Worm (Caenorhabditis elegans) whole organism, young adult: ENCODE results near the gene sec-16A.1.

Experiments
- C06A6.2 ChIP-seq: fragments of 200-800 bp; sonication (Bioruptor generic); conservative IDR thresholded peaks from 2 replicates; pipeline ENCODE4 v1.3.6; 2022; ENCODE audit warnings: missing genetic modification characterization, missing compliant biosample characterization
- F10E7.11 ChIP-seq: sonication (generic microtip); optimal IDR thresholded peaks from 2 replicates; lab custom pipeline; 2017; ENCODE audit warnings: mild to moderate bottlenecking, missing genetic modification characterization, moderate library complexity, missing compliant biosample characterization
- F33H1.4 ChIP-seq: fragments of 200-800 bp; sonication (Bioruptor generic); IDR thresholded peaks from 2 replicates; pipeline ENCODE4 v1.3.6; 2022; ENCODE audit warnings: missing genetic modification reagents, missing genetic modification characterization, missing compliant biosample characterization
- F55B11.4 ChIP-seq: sonication (generic microtip); optimal IDR thresholded peaks from 2 replicates; lab custom pipeline; 2016; ENCODE audit warnings: missing compliant biosample characterization, missing genetic modification characterization, borderline replicate concordance; ENCODE audit not compliant: insufficient read depth
- F57A8.1 ChIP-seq: fragments of 200-800 bp; sonication (Bioruptor generic); optimal IDR thresholded peaks from 2 replicates; lab custom pipeline; 2018; ENCODE audit warnings: mild to moderate bottlenecking, missing genetic modification characterization, moderate library complexity, missing compliant biosample characterization
- Y67H2A.10 ChIP-seq: fragments of 200-800 bp; sonication (Bioruptor generic); conservative IDR thresholded peaks from 2 replicates; pipeline ENCODE4 v1.3.6; 2022; ENCODE audit warnings: missing genetic modification reagents, missing genetic modification characterization, missing compliant biosample characterization
- Y79H2A.3 ChIP-seq: fragments of 200-800 bp; sonication (Bioruptor generic); conservative IDR thresholded peaks from 2 replicates; pipeline ENCODE4 v1.3.6; 2022; ENCODE audit warnings: missing genetic modification reagents, missing genetic modification characterization, missing compliant biosample characterization
- atf-7 ChIP-seq: sonication (generic microtip); optimal IDR thresholded peaks from 2 replicates; lab custom pipeline; 2017; ENCODE audit warnings: mild to moderate bottlenecking, missing genetic modification characterization, missing compliant biosample characterization
- athp-1 ChIP-seq: sonication (generic microtip); optimal IDR thresholded peaks from 2 replicates; lab custom pipeline; 2017; ENCODE audit warnings: mild to moderate bottlenecking, missing genetic modification characterization, missing compliant biosample characterization
- bed-2 ChIP-seq: fragments of 200-800 bp; sonication (Bioruptor generic); IDR thresholded peaks from 2 replicates; pipeline ENCODE4 v1.3.6; 2022; ENCODE audit warnings: missing genetic modification reagents, missing genetic modification characterization, missing compliant biosample characterization
- ccch-3 ChIP-seq: fragments of 200-800 bp; sonication (Bioruptor generic); optimal IDR thresholded peaks from 2 replicates; lab custom pipeline; 2018; ENCODE audit warnings: mild to moderate bottlenecking, missing genetic modification characterization, missing compliant biosample characterization
- ceh-27 ChIP-seq: fragments of 200-800 bp; sonication (Bioruptor generic); optimal IDR thresholded peaks from 2 replicates; lab custom pipeline; 2018; ENCODE audit warnings: mild to moderate bottlenecking, missing genetic modification characterization, moderate library complexity, missing compliant biosample characterization
- efl-1 ChIP-seq: fragments of 150-350 bp; optimal IDR thresholded peaks from 2 replicates; lab custom pipeline; 2014; ENCODE audit warnings: missing biosample characterization, missing genetic modification reagents, missing genetic modification characterization
- gei-17 ChIP-seq: fragments of 200-800 bp; sonication (Bioruptor generic); optimal IDR thresholded peaks from 2 replicates; lab custom pipeline; 2018; ENCODE audit warnings: mild to moderate bottlenecking, missing genetic modification characterization, missing compliant biosample characterization
- hsf-1 ChIP-seq: fragments of 200-800 bp; sonication (Bioruptor generic); IDR thresholded peaks from 2 replicates; pipeline ENCODE4 v1.3.6; 2022; ENCODE audit warnings: missing genetic modification reagents, missing genetic modification characterization, missing compliant biosample characterization
- let-607 ChIP-seq, 2 experiments: fragments of 200-800 bp in 1 of 2; sonication (Bioruptor generic) in 1 of 2; sonication (generic microtip) in 1 of 2; optimal IDR thresholded peaks; 2 replicates each; lab custom pipeline; 2016 to 2018; ENCODE audit warnings: mild to moderate bottlenecking in 2 of 2, missing compliant biosample characterization in 2 of 2, missing genetic modification characterization in 2 of 2, moderate library complexity in 2 of 2, missing genotype in 1 of 2
- lin-26 ChIP-seq: fragments of 200-800 bp; sonication (Bioruptor generic); IDR thresholded peaks from 2 replicates; pipeline ENCODE4 v1.3.6; 2022; ENCODE audit warnings: missing genetic modification reagents, missing genetic modification characterization, missing compliant biosample characterization
- lin-40 ChIP-seq: sonication (generic microtip); optimal IDR thresholded peaks from 2 replicates; lab custom pipeline; 2016; ENCODE audit warnings: missing genetic modification characterization, mild to moderate bottlenecking, missing compliant biosample characterization, missing genotype, missing genetic modification reagents
- lsl-1 ChIP-seq: fragments of 200-800 bp; sonication (Bioruptor generic); optimal IDR thresholded peaks from 2 replicates; lab custom pipeline; 2018; ENCODE audit warnings: mild to moderate bottlenecking, missing genetic modification characterization, moderate library complexity, missing compliant biosample characterization
- madf-6 ChIP-seq: fragments of 200-800 bp; sonication (Bioruptor generic); IDR thresholded peaks from 2 replicates; pipeline ENCODE4 v1.3.6; 2022; ENCODE audit warnings: missing genetic modification reagents, missing genetic modification characterization, missing compliant biosample characterization
- mcd-1 ChIP-seq: fragments of 200-800 bp; sonication (Bioruptor generic); IDR thresholded peaks from 2 replicates; pipeline ENCODE4 v1.3.6; 2022; ENCODE audit warnings: missing genetic modification reagents, missing genetic modification characterization, missing compliant biosample characterization
- mel-28 ChIP-seq: sonication (generic microtip); optimal IDR thresholded peaks from 2 replicates; lab custom pipeline; 2016; ENCODE audit warnings: borderline replicate concordance, mild to moderate bottlenecking, missing genetic modification characterization, missing compliant biosample characterization
- nhr-80 ChIP-seq: sonication (generic microtip); optimal IDR thresholded peaks from 2 replicates; lab custom pipeline; 2016; ENCODE audit warnings: missing genetic modification characterization, missing compliant biosample characterization
- nhr-90 ChIP-seq: sonication (generic microtip); optimal IDR thresholded peaks from 2 replicates; lab custom pipeline; 2016; ENCODE audit warnings: missing genotype, mild to moderate bottlenecking, missing genetic modification characterization, missing compliant biosample characterization
- repo-1 ChIP-seq: sonication (generic microtip); optimal IDR thresholded peaks from 2 replicates; lab custom pipeline; 2017; ENCODE audit warnings: mild to moderate bottlenecking, missing genetic modification characterization, missing compliant biosample characterization
- rpc-1 ChIP-seq, 2 experiments: fragments of 150-350 bp in 1 of 2; sonication (generic microtip) in 1 of 2; optimal IDR thresholded peaks; 2 replicates each; lab custom pipeline; 2014 to 2018; ENCODE audit warnings: missing biosample characterization in 1 of 2, missing genetic modification characterization in 1 of 2, missing genetic modification reagents in 1 of 2, missing genotype in 1 of 2
- sea-2 ChIP-seq: fragments of 200-800 bp; sonication (Bioruptor generic); IDR thresholded peaks from 2 replicates; pipeline ENCODE4 v1.3.6; 2022; ENCODE audit warnings: missing genetic modification characterization, missing compliant biosample characterization
- snpc-1.1 ChIP-seq: sonication (generic microtip); optimal IDR thresholded peaks from 2 replicates; lab custom pipeline; 2017; ENCODE audit warnings: missing genetic modification characterization, mild to moderate bottlenecking, missing compliant biosample characterization, antibody characterized with exemption, moderate library complexity, missing genotype, missing genetic modification reagents; ENCODE audit not compliant: insufficient read depth
- somi-1 ChIP-seq: fragments of 200-800 bp; sonication (Bioruptor generic); optimal IDR thresholded peaks from 2 replicates; lab custom pipeline; 2018; ENCODE audit warnings: mild to moderate bottlenecking, missing genetic modification characterization, missing compliant biosample characterization
- tlf-1 ChIP-seq: fragments of 200-800 bp; sonication (Bioruptor generic); optimal IDR thresholded peaks from 2 replicates; lab custom pipeline; 2018; ENCODE audit warnings: mild to moderate bottlenecking, missing genetic modification characterization, missing compliant biosample characterization
- unc-130 ChIP-seq: sonication (generic microtip); optimal IDR thresholded peaks from 2 replicates; lab custom pipeline; 2016; ENCODE audit warnings: missing genetic modification reagents, missing genetic modification characterization, missing compliant biosample characterization
- zfh-2 ChIP-seq: fragments of 200-800 bp; sonication (Bioruptor generic); conservative IDR thresholded peaks from 2 replicates; pipeline ENCODE4 v1.3.6; 2022; ENCODE audit warnings: missing genetic modification reagents, missing genetic modification characterization, missing compliant biosample characterization
- ztf-18 ChIP-seq: sonication (generic microtip); optimal IDR thresholded peaks from 2 replicates; lab custom pipeline; 2016; ENCODE audit warnings: missing genotype, mild to moderate bottlenecking, missing genetic modification characterization, missing compliant biosample characterization
- ztf-22 ChIP-seq: fragments of 200-800 bp; sonication (Bioruptor generic); optimal IDR thresholded peaks from 2 replicates; lab custom pipeline; 2018; ENCODE audit warnings: mild to moderate bottlenecking, missing genetic modification characterization, moderate library complexity, missing compliant biosample characterization
- ztf-26 ChIP-seq: sonication (generic microtip); optimal IDR thresholded peaks from 2 replicates; lab custom pipeline; 2017; ENCODE audit warnings: missing genetic modification characterization, missing compliant biosample characterization

Gene sec-16A.1

ce11 chrIII:9152950-9153349, 27.3 kb downstream of the sec-16A.1 start:
- peak; percentile 35 for TF ChIP-seq somi-1 (GFP tag; lab: Kevin White, UChicago)
- no peak for TF ChIP-seq ztf-18 (tag; lab: Kevin White, UChicago)

ce11 chrIII:9153809-9154208, 28.2 kb downstream of the sec-16A.1 start, which contains the start of gene nhl-1:
Gene nhl-1 (minus strand): TSS chrIII:9153909.
- TF ChIP-seq atf-7, result no peak
- TF ChIP-seq tlf-1 (GFP tag; lab: Kevin White, UChicago), result no peak
- no peak for TF ChIP-seq F57A8.1 (GFP tag; lab: Kevin White, UChicago)
- TF ChIP-seq hsf-1 (GFP tag; lab: Robert Waterston, UW), result no peak
- TF ChIP-seq lin-40 (tag; lab: Kevin White, UChicago), result no peak
- no peak for TF ChIP-seq ztf-22 (GFP tag; lab: Kevin White, UChicago)
- no peak for TF ChIP-seq lin-26 (GFP tag; lab: Robert Waterston, UW)
- TF ChIP-seq snpc-1.1 (tag; lab: Kevin White, UChicago), result no peak
- TF ChIP-seq F55B11.4 (tag; lab: Kevin White, UChicago), result no peak
- no peak for TF ChIP-seq repo-1
- TF ChIP-seq ztf-26 (tag; lab: Kevin White, UChicago), result no peak
- no peak for TF ChIP-seq sea-2
- no peak for TF ChIP-seq mcd-1
- TF ChIP-seq lsl-1 (GFP tag; lab: Kevin White, UChicago), result no peak
- no peak for TF ChIP-seq athp-1 (tag; lab: Kevin White, UChicago)
- no peak for TF ChIP-seq F10E7.11 (tag; lab: Kevin White, UChicago)
- TF ChIP-seq ztf-18 (tag; lab: Kevin White, UChicago), result no peak

ce11 chrIII:9154766-9155165, 29.1 kb downstream of the sec-16A.1 start, which contains the start of gene irld-34:
Gene irld-34 (plus strand): TSS chrIII:9155066.
- TF ChIP-seq F33H1.4 (GFP tag; lab: Robert Waterston, UW), result no peak
- TF ChIP-seq Y67H2A.10, result no peak
- no peak for TF ChIP-seq zfh-2 (GFP tag; lab: Robert Waterston, UW)
- no peak for TF ChIP-seq nhr-90 (tag; lab: Kevin White, UChicago)
- TF ChIP-seq let-607 (tag; optimal IDR thresholded peaks at IDR 0.05; lab: Kevin White, UChicago), result no peak
- TF ChIP-seq ceh-27 (GFP tag; lab: Kevin White, UChicago), result no peak
- TF ChIP-seq C06A6.2 (GFP tag; lab: Robert Waterston, UW), result no peak
- no peak for TF ChIP-seq ccch-3 (GFP tag; lab: Kevin White, UChicago)
- TF ChIP-seq lin-40 (tag; lab: Kevin White, UChicago), result no peak
- no peak for TF ChIP-seq mel-28 (tag; lab: Kevin White, UChicago)
- no peak for TF ChIP-seq bed-2 (GFP tag; lab: Robert Waterston, UW)
- TF ChIP-seq ztf-18 (tag; lab: Kevin White, UChicago), result no peak
- no peak for TF ChIP-seq F10E7.11 (tag; lab: Kevin White, UChicago)
- no peak for TF ChIP-seq unc-130 (GFP tag; lab: Kevin White, UChicago)
- TF ChIP-seq madf-6, result no peak
- TF ChIP-seq rpc-1 (optimal IDR thresholded peaks at IDR 0.05; lab: Kevin White, UChicago), result no peak
- no peak for TF ChIP-seq rpc-1 (tag; optimal IDR thresholded peaks at IDR 0.05; lab: Kevin White, UChicago)
- TF ChIP-seq Y79H2A.3 (GFP tag; lab: Robert Waterston, UW), result no peak
- no peak for TF ChIP-seq efl-1

ce11 chrIII:9161553-9161952, 35.9 kb downstream of the sec-16A.1 start, which contains the start of gene ptr-9:
Gene ptr-9 (minus strand): TSS chrIII:9161653.
- TF ChIP-seq nhr-80 (tag; lab: Kevin White, UChicago) (no peak), gei-17 (no peak)
